Worm (Caenorhabditis elegans) whole organism, L1 larva: Measurements from ENCODE around the gene srb-13.

Experiments used
- C16A3.4 ChIP-seq: fragments of 150-350 bp; optimal IDR thresholded peaks from 2 replicates; lab custom pipeline; 2014; ENCODE audit warnings: missing biosample characterization, missing genetic modification characterization
- ces-1 ChIP-seq: fragments of 150-350 bp; optimal IDR thresholded peaks from 2 replicates; lab custom pipeline; 2014; ENCODE audit warnings: missing biosample characterization, missing genetic modification reagents, missing genetic modification characterization
- egl-27 ChIP-seq, 2 experiments: fragments of 150-350 bp in 1 of 2; sonication (generic microtip); optimal IDR thresholded peaks; 3 replicates each; lab custom pipeline; 2017 to 2018; ENCODE audit warnings: missing biosample characterization in 2 of 2, missing genetic modification characterization in 2 of 2, missing genetic modification reagents in 2 of 2
- mdl-1 ChIP-seq, 2 experiments: fragments of 150-350 bp; optimal IDR thresholded peaks; 2 replicates each; lab custom pipeline; 2014 to 2017; ENCODE audit warnings: missing biosample characterization in 2 of 2, missing genetic modification characterization in 2 of 2, inconsistent platforms in 1 of 2
- mep-1 ChIP-seq: fragments of 150-350 bp; optimal IDR thresholded peaks from 2 replicates; lab custom pipeline; 2014; ENCODE audit warnings: missing biosample characterization, missing genetic modification characterization
- nhr-76 ChIP-seq: sonication (generic microtip); optimal IDR thresholded peaks from 2 replicates; lab custom pipeline; 2017; ENCODE audit warnings: missing biosample characterization, missing genetic modification characterization
- nhr-77 ChIP-seq: fragments of 150-350 bp; optimal IDR thresholded peaks from 2 replicates; lab custom pipeline; 2014; ENCODE audit warnings: missing biosample characterization, missing genetic modification characterization
- snpc-4 ChIP-seq: fragments of 150-350 bp; optimal IDR thresholded peaks from 2 replicates; lab custom pipeline; 2014; ENCODE audit warnings: missing biosample characterization, missing genetic modification characterization

DNA sequence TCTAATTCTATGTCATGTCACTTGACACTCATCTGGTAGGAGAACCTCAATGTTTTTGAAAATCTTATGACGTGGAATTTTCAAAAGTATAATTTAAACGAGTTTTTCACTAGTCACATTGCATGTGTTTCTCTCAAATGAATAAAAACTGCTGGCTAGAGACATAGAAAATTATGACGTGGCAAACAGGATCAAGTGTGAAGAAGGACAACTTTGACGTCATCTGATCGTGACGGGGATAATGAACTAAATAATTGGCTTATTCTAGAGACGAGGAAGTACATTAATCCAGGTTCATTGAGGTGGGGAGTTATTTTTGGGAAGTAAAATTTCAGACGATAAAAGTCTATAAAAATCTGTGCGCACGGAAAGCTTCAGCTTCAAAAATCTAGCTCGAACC, 25.8 kb upstream of the srb-13 start:
- TF ChIP-seq C16A3.4 (tag; lab: Kevin White, UChicago) (no peak), egl-27 (tag; optimal IDR thresholded peaks at IDR 0.05; lab: Kevin White, UChicago) (no peak), mdl-1 (tag; optimal IDR thresholded peaks at IDR 0.05; lab: Kevin White, UChicago) (no peak), snpc-4 (tag; lab: Kevin White, UChicago) (no peak), nhr-76 (tag; lab: Kevin White, UChicago) (no peak), nhr-77 (tag; lab: Kevin White, UChicago) (no peak), ces-1 (GFP tag; lab: Kevin White, UChicago) (no peak), mep-1 (tag; lab: Kevin White, UChicago) (no peak)
